Worm (Caenorhabditis elegans) whole organism, early embryonic: ENCODE measurements around the gene got-2.2.

Source experiments
- B0310.2 ChIP-seq: sonication (generic microtip); optimal IDR thresholded peaks from 2 replicates; lab custom pipeline; 2016; ENCODE audit warnings: mild to moderate bottlenecking, missing genetic modification characterization, missing compliant biosample characterization
- F13C5.2 ChIP-seq: sonication (generic microtip); optimal IDR thresholded peaks from 2 replicates; lab custom pipeline; 2017; ENCODE audit warnings: mild to moderate bottlenecking, missing genetic modification characterization, inconsistent platforms, missing compliant biosample characterization
- aly-1 ChIP-seq: sonication (generic microtip); optimal IDR thresholded peaks from 2 replicates; lab custom pipeline; 2016; ENCODE audit warnings: missing genetic modification characterization, missing compliant biosample characterization
- ama-1 ChIP-seq: fragments of 150-350 bp; optimal IDR thresholded peaks from 2 replicates; lab custom pipeline; 2014
- flt-1 ChIP-seq: fragments of 200-800 bp; sonication (Bioruptor generic); IDR thresholded peaks from 2 replicates; pipeline ENCODE4 v1.3.6; 2022; ENCODE audit warnings: missing genetic modification characterization, missing compliant biosample characterization
- hmg-4 ChIP-seq: fragments of 200-800 bp; sonication (Bioruptor generic); optimal IDR thresholded peaks from 2 replicates; lab custom pipeline; 2018; ENCODE audit warnings: mild to moderate bottlenecking, missing genetic modification characterization, missing compliant biosample characterization
- pes-1 ChIP-seq: fragments of 200-800 bp; sonication (Bioruptor generic); IDR thresholded peaks from 2 replicates; pipeline ENCODE4 v1.3.6; 2022; ENCODE audit warnings: missing genetic modification reagents, missing genetic modification characterization, missing compliant biosample characterization
- tbx-11 ChIP-seq: fragments of 200-800 bp; sonication (Bioruptor generic); IDR thresholded peaks from 2 replicates; pipeline ENCODE4 v1.3.6; 2022; ENCODE audit warnings: missing genetic modification characterization, missing compliant biosample characterization

DNA sequence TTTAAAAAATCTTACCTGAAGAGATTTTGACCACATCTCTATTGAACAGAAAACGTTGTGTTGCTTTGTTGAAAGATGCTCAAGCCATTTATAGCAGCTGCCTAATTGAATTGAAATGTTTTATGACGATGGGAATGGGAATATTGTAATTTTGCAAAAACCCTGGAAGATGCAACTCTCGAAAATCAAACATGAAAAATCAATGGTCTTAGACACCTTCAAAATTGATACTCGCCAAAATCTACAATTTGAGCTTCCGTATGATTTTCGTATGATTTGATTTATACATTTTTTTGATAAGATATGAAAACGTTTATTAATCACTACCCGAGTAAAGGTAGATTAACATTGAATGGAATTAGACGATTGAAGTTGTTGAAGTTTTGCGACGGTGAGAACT, 32.3 kb upstream of the got-2.2 start, which contains the start of gene C14F11.7:
- no peak for TF ChIP-seq F13C5.2
- TF ChIP-seq ama-1 (lab: Kevin White, UChicago): no peak
- no peak for TF ChIP-seq B0310.2 (tag; lab: Kevin White, UChicago)
- TF ChIP-seq flt-1: no peak
- no peak for TF ChIP-seq aly-1 (tag; lab: Kevin White, UChicago)
- TF ChIP-seq tbx-11 (GFP tag; lab: Robert Waterston, UW): no peak
- no peak for TF ChIP-seq hmg-4
- TF ChIP-seq pes-1 (GFP tag; lab: Robert Waterston, UW): no peak
